Fruit fly (Drosophila melanogaster) whole organism, embryonic: ENCODE results near the gene CG43993.

Experiments used
- Atf3 ChIP-seq: fragments of 200-800 bp; sonication (Bioruptor generic); optimal IDR thresholded peaks from 3 replicates; lab custom pipeline; 2016; ENCODE audit warnings: missing biosample characterization, missing genetic modification characterization
- Awh ChIP-seq: fragments of 200-800 bp; sonication (Bioruptor generic); IDR thresholded peaks from 2 replicates; pipeline ENCODE4, ENCODE4 v1.3.6; 2022; ENCODE audit warnings: missing biosample characterization, missing genetic modification characterization
- CG10543 ChIP-seq: fragments of 200-800 bp; sonication (Bioruptor generic); optimal IDR thresholded peaks from 3 replicates; lab custom pipeline; 2017; ENCODE audit warnings: missing biosample characterization, mild to moderate bottlenecking, missing genetic modification characterization, moderate library complexity
- CG12744 ChIP-seq: fragments of 200-800 bp; sonication (Bioruptor generic); optimal IDR thresholded peaks from 2 replicates; lab custom pipeline; 2016; ENCODE audit warnings: missing biosample characterization, missing genetic modification characterization
- CG13287 ChIP-seq: fragments of 200-800 bp; sonication (Bioruptor generic); IDR thresholded peaks from 2 replicates; pipeline ENCODE4 v1.3.6; 2022; ENCODE audit warnings: missing biosample characterization, missing genetic modification characterization; ENCODE audit not compliant: partially characterized antibody
- CG13775 ChIP-seq: fragments of 200-800 bp; sonication (Bioruptor generic); optimal IDR thresholded peaks from 3 replicates; lab custom pipeline; 2017; ENCODE audit warnings: missing biosample characterization, mild to moderate bottlenecking, missing genetic modification characterization
- CG13894 ChIP-seq: fragments of 200-800 bp; sonication (Bioruptor generic); optimal IDR thresholded peaks from 3 replicates; lab custom pipeline; 2018; ENCODE audit warnings: missing biosample characterization, mild to moderate bottlenecking, missing genetic modification characterization, moderate library complexity
- CG15514 ChIP-seq: fragments of 200-800 bp; sonication (Bioruptor generic); optimal IDR thresholded peaks from 3 replicates; lab custom pipeline; 2017; ENCODE audit warnings: missing biosample characterization, missing genetic modification characterization, mild to moderate bottlenecking, moderate library complexity, missing genetic modification reagents
- CG17359 ChIP-seq: fragments of 200-800 bp; sonication (Bioruptor generic); optimal IDR thresholded peaks from 3 replicates; lab custom pipeline; 2018; ENCODE audit warnings: missing biosample characterization, mild to moderate bottlenecking, missing genetic modification characterization, moderate library complexity
- CG17829 ChIP-seq: fragments of 200-800 bp; optimal IDR thresholded peaks from 2 replicates; lab custom pipeline; 2019; ENCODE audit warnings: missing biosample characterization, mild to moderate bottlenecking, missing genetic modification characterization, moderate library complexity
- CG2202 ChIP-seq: fragments of 200-800 bp; sonication (Bioruptor generic); optimal IDR thresholded peaks from 2 replicates; lab custom pipeline; 2018; ENCODE audit warnings: missing biosample characterization, mild to moderate bottlenecking, missing genetic modification characterization
- CG32532 ChIP-seq: fragments of 200-800 bp; sonication (Bioruptor generic); IDR thresholded peaks from 2 replicates; pipeline ENCODE4 v1.3.6; 2022; ENCODE audit warnings: missing biosample characterization, missing genetic modification characterization
- CG4282 ChIP-seq: fragments of 200-800 bp; sonication (Bioruptor generic); optimal IDR thresholded peaks from 2 replicates; lab custom pipeline; 2016; ENCODE audit warnings: missing biosample characterization, missing genetic modification characterization
- CG4854 ChIP-seq: fragments of 200-800 bp; sonication (Bioruptor generic); optimal IDR thresholded peaks from 2 replicates; lab custom pipeline; 2016; ENCODE audit warnings: missing biosample characterization, missing genetic modification characterization, inconsistent platforms
- CG6813 ChIP-seq: fragments of 200-800 bp; sonication (Bioruptor generic); optimal IDR thresholded peaks from 2 replicates; lab custom pipeline; 2017; ENCODE audit warnings: missing biosample characterization, missing genetic modification characterization, mild to moderate bottlenecking, moderate library complexity, missing genetic modification reagents
- CG7372 ChIP-seq: fragments of 200-800 bp; sonication (Bioruptor generic); IDR thresholded peaks from 2 replicates; pipeline ENCODE4 v1.3.6; 2022; ENCODE audit warnings: missing biosample characterization, missing genetic modification characterization
- CG7839 ChIP-seq: fragments of 200-800 bp; sonication (Bioruptor generic); optimal IDR thresholded peaks from 3 replicates; lab custom pipeline; 2018; ENCODE audit warnings: missing biosample characterization, mild to moderate bottlenecking, missing genetic modification characterization, moderate library complexity
- CG8388 ChIP-seq: fragments of 200-800 bp; sonication (Bioruptor generic); optimal IDR thresholded peaks from 2 replicates; lab custom pipeline; 2019; ENCODE audit warnings: missing biosample characterization, mild to moderate bottlenecking, missing genetic modification characterization, moderate library complexity
- D ChIP-seq, 2 experiments: fragments of 200-800 bp in 1 of 2; fragments of >200 bp in 1 of 2; sonication (Bioruptor generic) in 1 of 2; optimal IDR thresholded peaks; 2 replicates in 1 of 2; 3 replicates in 1 of 2; lab custom pipeline; 2017; ENCODE audit warnings: mild to moderate bottlenecking in 1 of 2, missing biosample characterization in 1 of 2, missing genetic modification characterization in 1 of 2, missing genetic modification reagents in 1 of 2
- Dbx ChIP-seq: fragments of 200-800 bp; sonication (Bioruptor generic); IDR thresholded peaks from 3 replicates; pipeline ENCODE4 v1.3.6; 2022; ENCODE audit warnings: missing biosample characterization, missing genetic modification characterization
- E2f2 ChIP-seq: fragments of 200-800 bp; sonication (Bioruptor generic); IDR thresholded peaks from 2 replicates; pipeline ENCODE4 v1.3.6; 2022; ENCODE audit warnings: missing biosample characterization, missing genetic modification characterization
- Ets65A ChIP-seq: fragments of 200-800 bp; sonication (Bioruptor generic); peaks from one replicate; lab custom pipeline; 2016; ENCODE audit warnings: missing biosample characterization, missing genetic modification characterization
- Fer1 ChIP-seq: fragments of 200-800 bp; sonication (Bioruptor generic); optimal IDR thresholded peaks from 2 replicates; lab custom pipeline; 2017; ENCODE audit warnings: missing biosample characterization, mild to moderate bottlenecking, missing genetic modification characterization
- Gug ChIP-seq: fragments of 200-800 bp; sonication (Bioruptor generic); IDR thresholded peaks from 4 replicates; pipeline ENCODE4 v1.3.6; 2022; ENCODE audit warnings: missing biosample characterization, missing genetic modification characterization
- Hmr ChIP-seq: fragments of 200-800 bp; sonication (Bioruptor generic); optimal IDR thresholded peaks from 3 replicates; lab custom pipeline; 2017; ENCODE audit warnings: mild to moderate bottlenecking, missing biosample characterization, missing genetic modification reagents, missing genetic modification characterization
- Kr ChIP-seq: fragments of 200-800 bp; sonication (Bioruptor generic); optimal IDR thresholded peaks from 2 replicates; lab custom pipeline; 2017; ENCODE audit warnings: missing biosample characterization, mild to moderate bottlenecking, missing genetic modification characterization
- Neu2 ChIP-seq: fragments of 200-800 bp; sonication (Bioruptor generic); optimal IDR thresholded peaks from 3 replicates; lab custom pipeline; 2016; ENCODE audit warnings: missing biosample characterization, missing genetic modification characterization, borderline replicate concordance
- NfI ChIP-seq: fragments of 200-800 bp; sonication (Bioruptor generic); optimal IDR thresholded peaks from 3 replicates; lab custom pipeline; 2018; ENCODE audit warnings: missing biosample characterization, mild to moderate bottlenecking, missing genetic modification characterization, moderate library complexity
- Rfx ChIP-seq: fragments of 200-800 bp; sonication (Bioruptor generic); IDR thresholded peaks from 2 replicates; pipeline ENCODE4 v1.3.6; 2022; ENCODE audit warnings: missing biosample characterization, missing genetic modification characterization
- Sin3A ChIP-seq: fragments of >200 bp; optimal IDR thresholded peaks from 2 replicates; lab custom pipeline; 2018
- Six4 ChIP-seq: fragments of 200-800 bp; sonication (Bioruptor generic); optimal IDR thresholded peaks from 2 replicates; lab custom pipeline; 2016; ENCODE audit warnings: missing biosample characterization, missing genetic modification characterization
- TFAM ChIP-seq: fragments of 200-800 bp; sonication (Bioruptor generic); optimal IDR thresholded peaks from 2 replicates; lab custom pipeline; 2017; ENCODE audit warnings: missing biosample characterization, missing genetic modification characterization, inconsistent platforms
- ewg ChIP-seq: fragments of 200-800 bp; sonication (Bioruptor generic); optimal IDR thresholded peaks from 3 replicates; lab custom pipeline; 2017; ENCODE audit warnings: mild to moderate bottlenecking, missing biosample characterization, missing genetic modification reagents, missing genetic modification characterization
- fd96Cb ChIP-seq: fragments of 200-800 bp; sonication (Bioruptor generic); optimal IDR thresholded peaks from 2 replicates; lab custom pipeline; 2018; ENCODE audit warnings: missing biosample characterization, mild to moderate bottlenecking, missing genetic modification characterization, moderate library complexity
- her ChIP-seq: fragments of 200-800 bp; sonication (Bioruptor generic); optimal IDR thresholded peaks from 2 replicates; lab custom pipeline; 2016; ENCODE audit warnings: missing biosample characterization, missing genetic modification characterization
- inv ChIP-seq: fragments of 200-800 bp; sonication (Bioruptor generic); IDR thresholded peaks from 2 replicates; pipeline ENCODE4 v1.3.6; 2022; ENCODE audit warnings: missing biosample characterization, missing genetic modification characterization; ENCODE audit not compliant: partially characterized antibody
- kay ChIP-seq: fragments of 200-800 bp; sonication (Bioruptor generic); optimal IDR thresholded peaks from 2 replicates; lab custom pipeline; 2016; ENCODE audit warnings: missing biosample characterization, missing genetic modification characterization
- peb ChIP-seq: fragments of 200-800 bp; sonication (Bioruptor generic); IDR thresholded peaks from 2 replicates; pipeline ENCODE4 v1.3.6; 2022; ENCODE audit warnings: missing biosample characterization, missing genetic modification characterization
- pho ChIP-seq: fragments of 200-800 bp; sonication (Bioruptor generic); optimal IDR thresholded peaks from 2 replicates; lab custom pipeline; 2016; ENCODE audit warnings: missing biosample characterization, missing genetic modification characterization
- psq ChIP-seq: fragments of 200-800 bp; sonication (Bioruptor generic); optimal IDR thresholded peaks from 2 replicates; lab custom pipeline; 2017; ENCODE audit warnings: missing biosample characterization, missing genetic modification characterization
- ranshi ChIP-seq: fragments of 200-800 bp; sonication (Bioruptor generic); IDR thresholded peaks from 2 replicates; pipeline ENCODE4 v1.3.6; 2022; ENCODE audit warnings: missing biosample characterization, missing genetic modification characterization
- sd ChIP-seq: fragments of 200-800 bp; sonication (Bioruptor generic); optimal IDR thresholded peaks from 3 replicates; lab custom pipeline; 2018; ENCODE audit warnings: missing biosample characterization, mild to moderate bottlenecking, missing genetic modification characterization, moderate library complexity
- sens ChIP-seq: fragments of 200-800 bp; sonication (Bioruptor generic); peaks from one replicate; lab custom pipeline; 2016; ENCODE audit warnings: missing biosample characterization, missing genetic modification characterization
- sisA ChIP-seq: fragments of 200-800 bp; sonication (Bioruptor generic); IDR thresholded peaks from 2 replicates; pipeline ENCODE4 v1.3.6; 2022; ENCODE audit warnings: missing biosample characterization, missing genetic modification characterization
- so ChIP-seq: fragments of 200-800 bp; sonication (Bioruptor generic); IDR thresholded peaks from 3 replicates; pipeline ENCODE4 v1.3.6; 2022; ENCODE audit warnings: missing biosample characterization, missing genetic modification characterization
- vnd ChIP-seq: fragments of 200-800 bp; sonication (Bioruptor generic); IDR thresholded peaks from 3 replicates; pipeline ENCODE4 v1.3.6; 2022; ENCODE audit warnings: missing biosample characterization, missing genetic modification characterization; ENCODE audit not compliant: partially characterized antibody
- zf30C ChIP-seq: fragments of 200-800 bp; sonication (Bioruptor generic); optimal IDR thresholded peaks from 3 replicates; lab custom pipeline; 2018; ENCODE audit warnings: missing biosample characterization, mild to moderate bottlenecking, missing genetic modification characterization
- zfh2 ChIP-seq: fragments of 200-800 bp; sonication (Bioruptor generic); optimal IDR thresholded peaks from 2 replicates; lab custom pipeline; 2016; ENCODE audit warnings: missing biosample characterization, missing genetic modification characterization

Gene CG43993

dm6 chr3L:12081679-12082520 is 49.5 kb downstream of the CG43993 start, which contains the start of gene Sema5c (continued):
- TF ChIP-seq CG13287 (GFP tag; lab: Robert Waterston, UW) (peak; percentile 57; the same call in 1 of the 2 replicates), peb (GFP tag; lab: Robert Waterston, UW) (no peak), sd (tag; lab: Kevin White, UChicago) (peak; percentile 1), zfh2 (GFP tag; lab: Kevin White, UChicago) (no peak), Atf3 (GFP tag; lab: Kevin White, UChicago) (no peak), CG2202 (tag; lab: Kevin White, UChicago) (peak; percentile 4), CG10543 (peak; percentile 25), psq (GFP tag; lab: Kevin White, UChicago) (peak; percentile 98), CG7372 (GFP tag; lab: Robert Waterston, UW) (no peak), her (GFP tag; lab: Kevin White, UChicago) (peak; percentile 6), ranshi (GFP tag; lab: Robert Waterston, UW) (peak; percentile 63), NfI (peak; percentile 21), E2f2 (GFP tag; lab: Robert Waterston, UW) (no peak; the same call in 1 of the 2 replicates), vnd (0 out of 3 replicates have a peak, but pooled peaks have one; percentile 10), CG7839 (peak; percentile 77), ewg (GFP tag; lab: Kevin White, UChicago) (peak; percentile 25), Ets65A (GFP tag; lab: Kevin White, UChicago) (peak; percentile 84), CG13894 (tag; lab: Kevin White, UChicago) (peak; percentile 90), inv (GFP tag; lab: Robert Waterston, UW) (no peak), TFAM (GFP tag; lab: Kevin White, UChicago) (no peak), CG17359 (tag; lab: Kevin White, UChicago) (peak; percentile 56), CG4282 (GFP tag; lab: Kevin White, UChicago) (no peak), so (GFP tag; lab: Robert Waterston, UW) (peak; percentile 47; the same call in 2 of the 3 replicates), Neu2 (GFP tag; lab: Kevin White, UChicago) (peak; percentile 19), zf30C (peak; percentile 85), CG6813 (GFP tag; lab: Kevin White, UChicago) (peak; percentile 47), Rfx (peak; percentile 70), sens (peak; percentile 90), CG17829 (tag; lab: Kevin White, UChicago) (peak; percentile 80), fd96Cb (tag; lab: Kevin White, UChicago) (peak; percentile 60), CG4854 (GFP tag; lab: Kevin White, UChicago) (no peak), CG32532 (peak; percentile 64), Fer1 (peak; percentile 37), kay (GFP tag; lab: Kevin White, UChicago) (no peak), Gug (GFP tag; lab: Robert Waterston, UW) (peak; percentile 53; the same call in 1 of the 4 replicates), CG13775 (GFP tag; lab: Kevin White, UChicago) (peak; percentile 87), sisA (peak; percentile 52), CG15514 (GFP tag; lab: Kevin White, UChicago) (peak; percentile 11), pho (GFP tag; lab: Kevin White, UChicago) (no peak), Hmr (GFP tag; lab: Kevin White, UChicago) (peak; percentile 46), CG12744 (GFP tag; lab: Kevin White, UChicago) (peak; percentile 11), Kr (GFP tag; lab: Kevin White, UChicago) (no peak), D (optimal IDR thresholded peaks at IDR 0.05; lab: Kevin White, UChicago) (no peak), D (GFP tag; optimal IDR thresholded peaks at IDR 0.05; lab: Kevin White, UChicago) (peak; percentile 75), Six4 (GFP tag; lab: Kevin White, UChicago) (peak; percentile 9), Sin3A (lab: Kevin White, UChicago) (no peak), Dbx (0 out of 3 replicates have a peak, but pooled peaks have one; percentile 20), CG8388 (GFP tag; lab: Kevin White, UChicago) (peak; percentile 74), Awh (GFP tag; lab: Robert Waterston, UW) (peak; percentile 47; the same call in 1 of the 2 replicates)
